Worm (Caenorhabditis elegans) whole organism, L4 larva: ENCODE results near the gene glb-23.

Experiments used
- D1046.2 ChIP-seq: fragments of 200-800 bp; sonication (Bioruptor generic); IDR thresholded peaks from 2 replicates; pipeline ENCODE4 v1.3.6; 2022; ENCODE audit warnings: missing genetic modification characterization, missing compliant biosample characterization
- F49E8.2 ChIP-seq: sonication (generic microtip); optimal IDR thresholded peaks from 2 replicates; lab custom pipeline; 2016; ENCODE audit warnings: missing compliant biosample characterization, mild to moderate bottlenecking, missing genetic modification characterization, borderline replicate concordance
- T26A8.4 ChIP-seq: fragments of 200-800 bp; sonication (Bioruptor generic); IDR thresholded peaks from 2 replicates; pipeline ENCODE4 v1.3.6; 2022; ENCODE audit warnings: missing genetic modification characterization, missing compliant biosample characterization
- Y105C5A.15 ChIP-seq: fragments of 200-800 bp; sonication (Bioruptor generic); IDR thresholded peaks from 2 replicates; pipeline ENCODE4 v1.3.6; 2022; ENCODE audit warnings: missing genetic modification characterization, missing compliant biosample characterization
- Y5F2A.4 ChIP-seq: fragments of 200-800 bp; sonication (Bioruptor generic); optimal IDR thresholded peaks from 2 replicates; lab custom pipeline; 2018; ENCODE audit warnings: mild to moderate bottlenecking, missing genetic modification characterization, missing compliant biosample characterization
- Y75B8A.6 ChIP-seq: fragments of 200-800 bp; sonication (Bioruptor generic); IDR thresholded peaks from 2 replicates; pipeline ENCODE4 v1.3.6; 2022; ENCODE audit warnings: missing genetic modification reagents, missing genetic modification characterization, missing compliant biosample characterization
- ZK337.2 ChIP-seq: fragments of 200-800 bp; sonication (Bioruptor generic); IDR thresholded peaks from 2 replicates; pipeline ENCODE4 v1.3.6; 2022; ENCODE audit warnings: missing genetic modification reagents, missing genetic modification characterization, missing compliant biosample characterization
- ama-1 ChIP-seq: fragments of 150-350 bp; optimal IDR thresholded peaks from 2 replicates; lab custom pipeline; 2014; ENCODE audit warnings: inconsistent platforms, mixed read lengths
- ceh-20 ChIP-seq: fragments of 200-800 bp; sonication (Bioruptor generic); IDR thresholded peaks from 2 replicates; pipeline ENCODE4 v1.3.6; 2022; ENCODE audit warnings: missing genetic modification reagents, missing genetic modification characterization, missing compliant biosample characterization
- cey-2 ChIP-seq: sonication (generic microtip); optimal IDR thresholded peaks from 3 replicates; lab custom pipeline; 2017; ENCODE audit warnings: missing genetic modification characterization, mild to moderate bottlenecking, missing compliant biosample characterization, antibody characterized with exemption, borderline replicate concordance; ENCODE audit not compliant: insufficient read depth
- daf-12 ChIP-seq: fragments of 150-350 bp; optimal IDR thresholded peaks from 2 replicates; lab custom pipeline; 2014; ENCODE audit warnings: missing biosample characterization, missing genetic modification reagents, missing genetic modification characterization
- daf-16 ChIP-seq, 3 experiments: sonication (generic microtip); optimal IDR thresholded peaks; 2 replicates each; lab custom pipeline; 2016 to 2017; ENCODE audit warnings: missing genetic modification characterization in 3 of 3, missing genetic modification reagents in 3 of 3, mild to moderate bottlenecking in 2 of 3, missing compliant biosample characterization in 2 of 3, missing biosample characterization in 1 of 3, moderate library complexity in 1 of 3
- daf-19 ChIP-seq: fragments of 200-800 bp; sonication (Bioruptor generic); conservative IDR thresholded peaks from 2 replicates; pipeline ENCODE4 v1.3.6; 2022; ENCODE audit warnings: missing genetic modification characterization, missing compliant biosample characterization
- dmd-9 ChIP-seq: fragments of 200-800 bp; sonication (Bioruptor generic); IDR thresholded peaks from 2 replicates; pipeline ENCODE4 v1.3.6; 2022; ENCODE audit warnings: missing genetic modification reagents, missing genetic modification characterization, missing compliant biosample characterization
- duxl-1 ChIP-seq: sonication (generic microtip); optimal IDR thresholded peaks from 2 replicates; lab custom pipeline; 2016; ENCODE audit warnings: mild to moderate bottlenecking, missing genetic modification characterization, moderate library complexity, missing compliant biosample characterization; ENCODE audit not compliant: poor library complexity
- dve-1 ChIP-seq: sonication (generic microtip); optimal IDR thresholded peaks from 2 replicates; lab custom pipeline; 2017; ENCODE audit warnings: antibody characterized with exemption, mild to moderate bottlenecking, missing genetic modification characterization, missing compliant biosample characterization; ENCODE audit not compliant: insufficient read depth
- egl-27 ChIP-seq: sonication (generic microtip); optimal IDR thresholded peaks from 3 replicates; lab custom pipeline; 2017; ENCODE audit warnings: missing biosample characterization, missing genetic modification reagents, missing genetic modification characterization
- egl-43 ChIP-seq: fragments of 200-800 bp; sonication (Bioruptor generic); IDR thresholded peaks from 2 replicates; pipeline ENCODE4 v1.3.6; 2022; ENCODE audit warnings: missing genetic modification reagents, missing genetic modification characterization, missing compliant biosample characterization
- hlh-30 ChIP-seq: sonication (generic microtip); optimal IDR thresholded peaks from 2 replicates; lab custom pipeline; 2017; ENCODE audit warnings: antibody characterized with exemption, mild to moderate bottlenecking, missing genetic modification characterization, missing compliant biosample characterization; ENCODE audit not compliant: insufficient read depth
- jun-1 ChIP-seq: fragments of 150-350 bp; optimal IDR thresholded peaks from 2 replicates; lab custom pipeline; 2014; ENCODE audit warnings: missing biosample characterization, missing genetic modification reagents, missing genetic modification characterization
- lin-1 ChIP-seq: fragments of 200-800 bp; sonication (Bioruptor generic); IDR thresholded peaks from 2 replicates; pipeline ENCODE4 v1.3.6; 2022; ENCODE audit warnings: missing genetic modification reagents, missing genetic modification characterization, missing compliant biosample characterization
- lin-13 ChIP-seq: fragments of 150-350 bp; optimal IDR thresholded peaks from 2 replicates; lab custom pipeline; 2014; ENCODE audit warnings: missing biosample characterization, missing genetic modification reagents, missing genetic modification characterization
- lin-15B ChIP-seq: fragments of 150-350 bp; sonication (generic microtip); optimal IDR thresholded peaks from 3 replicates; lab custom pipeline; 2014; ENCODE audit warnings: missing biosample characterization, missing genetic modification characterization
- lir-3 ChIP-seq: sonication (generic microtip); optimal IDR thresholded peaks from 2 replicates; lab custom pipeline; 2016; ENCODE audit warnings: mild to moderate bottlenecking, missing genetic modification characterization, missing compliant biosample characterization
- madf-9 ChIP-seq: fragments of 200-800 bp; sonication (Bioruptor generic); conservative IDR thresholded peaks from 2 replicates; pipeline ENCODE4 v1.3.6; 2022; ENCODE audit warnings: missing genetic modification reagents, missing genetic modification characterization, missing compliant biosample characterization
- mdl-1 ChIP-seq, 2 experiments: fragments of 150-350 bp in 1 of 2; sonication (generic microtip) in 1 of 2; optimal IDR thresholded peaks; 2 replicates each; lab custom pipeline; 2014 to 2017; ENCODE audit warnings: missing biosample characterization in 2 of 2, missing genetic modification characterization in 2 of 2
- nhr-102 ChIP-seq: sonication (generic microtip); optimal IDR thresholded peaks from 2 replicates; lab custom pipeline; 2016; ENCODE audit warnings: mild to moderate bottlenecking, missing genetic modification characterization, moderate library complexity, missing compliant biosample characterization
- nhr-11 ChIP-seq: fragments of 150-350 bp; optimal IDR thresholded peaks from 2 replicates; lab custom pipeline; 2014; ENCODE audit warnings: missing biosample characterization, missing genetic modification characterization
- nhr-237 ChIP-seq: sonication (generic microtip); optimal IDR thresholded peaks from 2 replicates; lab custom pipeline; 2017; ENCODE audit warnings: missing biosample characterization, missing genetic modification characterization
- nhr-28 ChIP-seq: fragments of 150-350 bp; optimal IDR thresholded peaks from 2 replicates; lab custom pipeline; 2014; ENCODE audit warnings: missing biosample characterization, missing genetic modification characterization
- nhr-48 ChIP-seq: sonication (generic microtip); optimal IDR thresholded peaks from 2 replicates; lab custom pipeline; 2016; ENCODE audit warnings: mild to moderate bottlenecking, missing genetic modification characterization, missing compliant biosample characterization
- nhr-77 ChIP-seq: fragments of 150-350 bp; optimal IDR thresholded peaks from 2 replicates; lab custom pipeline; 2014; ENCODE audit warnings: missing biosample characterization, missing genetic modification characterization
- pqm-1 ChIP-seq: sonication (generic microtip); optimal IDR thresholded peaks from 2 replicates; lab custom pipeline; 2017; ENCODE audit warnings: missing biosample characterization, missing genetic modification characterization
- saeg-2 ChIP-seq: fragments of 200-800 bp; sonication (Bioruptor generic); IDR thresholded peaks from 2 replicates; pipeline ENCODE4 v1.3.6; 2022; ENCODE audit warnings: missing genetic modification reagents, missing genetic modification characterization, missing compliant biosample characterization
- set-16 ChIP-seq: fragments of 200-800 bp; sonication (Bioruptor generic); IDR thresholded peaks from 2 replicates; pipeline ENCODE4 v1.3.6; 2022; ENCODE audit warnings: missing genetic modification reagents, missing genetic modification characterization, missing compliant biosample characterization
- skn-1 ChIP-seq: fragments of 150-350 bp; optimal IDR thresholded peaks from 2 replicates; lab custom pipeline; 2014; ENCODE audit warnings: missing biosample characterization, missing genetic modification characterization
- snpc-1.2 ChIP-seq: fragments of 200-800 bp; sonication (Bioruptor generic); IDR thresholded peaks from 2 replicates; pipeline ENCODE4 v1.3.6; 2022; ENCODE audit warnings: missing genetic modification reagents, missing genetic modification characterization, missing compliant biosample characterization
- spr-3 ChIP-seq: fragments of 200-800 bp; sonication (Bioruptor generic); optimal IDR thresholded peaks from 2 replicates; lab custom pipeline; 2018; ENCODE audit warnings: mild to moderate bottlenecking, missing genetic modification characterization, missing compliant biosample characterization
- tra-1 ChIP-seq: fragments of 200-800 bp; sonication (Bioruptor generic); IDR thresholded peaks from 2 replicates; pipeline ENCODE4 v1.3.6; 2022; ENCODE audit warnings: missing genetic modification reagents, missing genetic modification characterization, missing compliant biosample characterization
- unc-130 ChIP-seq: sonication (generic microtip); optimal IDR thresholded peaks from 2 replicates; lab custom pipeline; 2016; ENCODE audit warnings: missing genetic modification reagents, missing genetic modification characterization, missing compliant biosample characterization
- unc-39 ChIP-seq: sonication (generic microtip); optimal IDR thresholded peaks from 2 replicates; lab custom pipeline; 2017; ENCODE audit warnings: missing biosample characterization, missing genetic modification characterization
- zag-1 ChIP-seq: fragments of 150-350 bp; optimal IDR thresholded peaks from 2 replicates; lab custom pipeline; 2014; ENCODE audit warnings: missing biosample characterization, missing genetic modification characterization
- zfp-2 ChIP-seq: sonication (generic microtip); optimal IDR thresholded peaks from 2 replicates; lab custom pipeline; 2016; ENCODE audit warnings: mild to moderate bottlenecking, missing genetic modification characterization, missing compliant biosample characterization
- zfp-3 ChIP-seq: fragments of 200-800 bp; sonication (Bioruptor generic); conservative IDR thresholded peaks from 2 replicates; pipeline ENCODE4 v1.3.6; 2022; ENCODE audit warnings: missing genetic modification reagents, missing genetic modification characterization, missing compliant biosample characterization
- zip-11 ChIP-seq: fragments of 200-800 bp; sonication (Bioruptor generic); IDR thresholded peaks from 2 replicates; pipeline ENCODE4 v1.3.6; 2022; ENCODE audit warnings: missing genetic modification characterization, missing compliant biosample characterization
- ztf-11 ChIP-seq: fragments of 150-350 bp; optimal IDR thresholded peaks from 2 replicates; lab custom pipeline; 2014; ENCODE audit warnings: missing biosample characterization, missing genetic modification characterization

The glb-23 gene

DNA sequence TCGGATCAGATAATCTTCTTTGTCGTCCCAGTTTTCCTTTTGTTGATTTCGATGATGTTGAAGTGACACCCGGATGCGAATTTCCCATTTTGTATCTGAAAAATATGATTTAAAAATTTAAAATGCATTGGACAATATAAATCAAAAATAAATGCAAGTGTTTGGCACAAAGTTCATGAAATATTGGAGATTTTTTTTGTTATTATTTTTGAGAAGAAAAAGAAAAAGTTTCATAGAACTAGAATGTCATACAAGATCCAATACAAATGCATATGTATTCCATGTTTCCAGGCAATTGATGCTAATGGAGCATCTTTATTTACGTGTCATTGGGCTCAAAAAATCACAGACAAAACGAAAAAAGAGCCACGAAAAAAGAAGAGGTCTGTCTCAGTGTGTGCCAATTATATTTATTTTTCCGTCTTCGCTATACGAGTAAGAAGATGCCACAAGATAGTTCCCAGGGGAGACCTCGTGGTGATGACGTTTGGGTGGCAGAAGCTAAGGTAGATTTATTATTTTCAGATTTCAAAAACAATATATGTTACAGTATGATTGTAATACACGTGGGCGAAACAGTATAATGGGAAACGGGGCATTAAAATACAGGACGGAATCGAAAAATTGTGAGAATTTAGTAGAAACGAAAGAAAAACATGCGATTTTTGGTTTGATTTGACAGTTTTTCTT lies at the start of gene glb-23, which contains the start of gene R13A1.1:
TSS of gene glb-23 (minus strand) at position 101 of the 690 bp plus-strand sequence.
TSS of gene R13A1.1 (plus strand) at position 640 of the 690 bp plus-strand sequence.
- TF ChIP-seq zfp-2 (no peak), hlh-30 (no peak), tra-1 (GFP tag; lab: Robert Waterston, UW) (no peak), daf-19 (no peak), zip-11 (no peak), daf-16 (GFP tag; optimal IDR thresholded peaks at IDR 0.05; lab: Kevin White, UChicago) (no peak), daf-16 (tag; optimal IDR thresholded peaks at IDR 0.05; lab: Kevin White, UChicago) (no peak)

- TF ChIP-seq skn-1 (tag; lab: Kevin White, UChicago): no peak
- TF ChIP-seq jun-1 (tag; lab: Kevin White, UChicago): no peak
- no peak for TF ChIP-seq ZK337.2
- TF ChIP-seq spr-3 (GFP tag; lab: Kevin White, UChicago): no peak
- TF ChIP-seq daf-19: no peak
- TF ChIP-seq dmd-9: no peak
- no peak for TF ChIP-seq unc-39 (tag; lab: Kevin White, UChicago)
- TF ChIP-seq madf-9 (GFP tag; lab: Robert Waterston, UW): no peak
- TF ChIP-seq nhr-237 (tag; lab: Kevin White, UChicago): no peak
- no peak for TF ChIP-seq unc-130 (GFP tag; lab: Kevin White, UChicago)
- TF ChIP-seq ztf-11 (tag; lab: Kevin White, UChicago): no peak
- TF ChIP-seq lin-13 (GFP tag; lab: Kevin White, UChicago): no peak
- TF ChIP-seq nhr-102 (tag; lab: Kevin White, UChicago): no peak
- TF ChIP-seq lin-15B (tag; lab: Kevin White, UChicago): no peak
- no peak for TF ChIP-seq snpc-1.2 (GFP tag; lab: Robert Waterston, UW)
- no peak for TF ChIP-seq saeg-2 (GFP tag; lab: Robert Waterston, UW)
- no peak for TF ChIP-seq ama-1
- TF ChIP-seq dve-1 (tag; lab: Kevin White, UChicago): no peak
- no peak for TF ChIP-seq pqm-1
- TF ChIP-seq mdl-1 (tag; optimal IDR thresholded peaks at IDR 0.05; lab: Kevin White, UChicago): no peak
- TF ChIP-seq, all 104 proteins: peak for 0
These were observed 43.8 kb upstream of the glb-23 start, which contains the start of gene glb-2 for ce11 chrIV:7263137-7263536. Gene glb-2 (minus strand): TSS chrIV:7263237.

- TF ChIP-seq D1046.2 (GFP tag; lab: Robert Waterston, UW) (no peak), lin-15B (tag; lab: Kevin White, UChicago) (no peak), Y105C5A.15 (GFP tag; lab: Robert Waterston, UW) (no peak), snpc-1.2 (GFP tag; lab: Robert Waterston, UW) (no peak), dmd-9 (no peak), daf-16 (GFP tag; optimal IDR thresholded peaks at IDR 0.05; lab: Kevin White, UChicago) (no peak), daf-16 (tag; optimal IDR thresholded peaks at IDR 0.05; lab: Kevin White, UChicago) (no peak), nhr-77 (tag; lab: Kevin White, UChicago) (peak; percentile 25), nhr-102 (tag; lab: Kevin White, UChicago) (peak; percentile 71), ceh-20 (GFP tag; lab: Robert Waterston, UW) (no peak), lir-3 (no peak), zip-11 (no peak), zfp-2 (no peak), daf-12 (tag; lab: Kevin White, UChicago) (no peak), egl-27 (tag; lab: Kevin White, UChicago) (no peak), lin-13 (GFP tag; lab: Kevin White, UChicago) (no peak), zfp-3 (no peak), nhr-48 (tag; lab: Kevin White, UChicago) (no peak), zag-1 (tag; lab: Kevin White, UChicago) (no peak), nhr-11 (tag; lab: Kevin White, UChicago) (no peak), egl-43 (GFP tag; lab: Robert Waterston, UW) (no peak), F49E8.2 (no peak), set-16 (GFP tag; lab: Robert Waterston, UW) (no peak), Y5F2A.4 (GFP tag; lab: Kevin White, UChicago) (no peak), cey-2 (tag; lab: Kevin White, UChicago) (no peak), Y75B8A.6 (no peak), duxl-1 (no peak), saeg-2 (GFP tag; lab: Robert Waterston, UW) (no peak), T26A8.4 (GFP tag; lab: Robert Waterston, UW) (no peak), nhr-28 (tag; lab: Kevin White, UChicago) (peak; percentile 97), lin-1 (GFP tag; lab: Robert Waterston, UW) (no peak)
These were observed 41.3 kb upstream of the glb-23 start, which contains the start of gene C06E4.3 for ce11 chrIV:7260587-7260986. Gene C06E4.3 (plus strand): TSS chrIV:7260875.
